Worm (Caenorhabditis elegans) whole organism, L1 larva: ENCODE results near the gene rps-1.
A peak's percentile ranks its signal among the peaks of the same experiment; 100 is the strongest.

Source experiments
- C16A3.4 ChIP-seq: fragments of 150-350 bp; optimal IDR thresholded peaks from 2 replicates; lab custom pipeline; 2014; ENCODE audit warnings: missing biosample characterization, missing genetic modification characterization
- C34B4.2 ChIP-seq: sonication (generic microtip); optimal IDR thresholded peaks from 2 replicates; lab custom pipeline; 2017; ENCODE audit warnings: mild to moderate bottlenecking, missing genetic modification characterization, missing compliant biosample characterization
- F16B12.6 ChIP-seq: fragments of 150-350 bp; optimal IDR thresholded peaks from 2 replicates; lab custom pipeline; 2014; ENCODE audit warnings: missing biosample characterization, missing genetic modification characterization
- Y116A8C.19 ChIP-seq: sonication (generic microtip); optimal IDR thresholded peaks from 2 replicates; lab custom pipeline; 2016; ENCODE audit warnings: missing compliant biosample characterization, missing genetic modification characterization, borderline replicate concordance
- alr-1 ChIP-seq: fragments of 200-800 bp; sonication (Bioruptor generic); optimal IDR thresholded peaks from 2 replicates; lab custom pipeline; 2018; ENCODE audit warnings: borderline replicate concordance, mild to moderate bottlenecking, missing genetic modification characterization, missing compliant biosample characterization
- aly-2 ChIP-seq: fragments of 150-350 bp; optimal IDR thresholded peaks from 2 replicates; lab custom pipeline; 2014; ENCODE audit warnings: missing biosample characterization, missing genetic modification characterization
- ceh-63 ChIP-seq: fragments of 200-800 bp; sonication (Bioruptor generic); optimal IDR thresholded peaks from 2 replicates; lab custom pipeline; 2018; ENCODE audit warnings: mild to moderate bottlenecking, missing genetic modification characterization, missing compliant biosample characterization
- ceh-82 ChIP-seq, 3 experiments: fragments of 150-350 bp in 1 of 3; sonication (generic microtip) in 2 of 3; optimal IDR thresholded peaks; 2 replicates each; lab custom pipeline; 2014 to 2017; ENCODE audit warnings: missing biosample characterization in 3 of 3, missing genetic modification characterization in 3 of 3
- ceh-90 ChIP-seq: sonication (generic microtip); optimal IDR thresholded peaks from 2 replicates; lab custom pipeline; 2016; ENCODE audit warnings: missing genetic modification characterization, missing compliant biosample characterization
- dpl-1 ChIP-seq, 3 experiments: fragments of 150-350 bp in 2 of 3; sonication (generic microtip) in 1 of 3; optimal IDR thresholded peaks; 2 replicates each; lab custom pipeline; 2014 to 2017; ENCODE audit warnings: missing biosample characterization in 3 of 3, missing genetic modification characterization in 3 of 3, missing genetic modification reagents in 3 of 3
- dsc-1 ChIP-seq: sonication (generic microtip); optimal IDR thresholded peaks from 2 replicates; lab custom pipeline; 2016; ENCODE audit warnings: mild to moderate bottlenecking, missing genetic modification characterization, missing compliant biosample characterization
- efl-1 ChIP-seq, 4 experiments: fragments of 150-350 bp; optimal IDR thresholded peaks in 3 of 4; peaks in 1 of 4; 1 replicate in 1 of 4; 2 replicates in 3 of 4; lab custom pipeline; 2014; ENCODE audit warnings: missing biosample characterization in 2 of 4, missing genetic modification characterization in 2 of 4, missing genetic modification reagents in 2 of 4
- efl-3 ChIP-seq: fragments of 200-800 bp; sonication (Bioruptor generic); optimal IDR thresholded peaks from 2 replicates; lab custom pipeline; 2018; ENCODE audit warnings: mild to moderate bottlenecking, missing genetic modification characterization, missing compliant biosample characterization
- egl-13 ChIP-seq: sonication (generic microtip); optimal IDR thresholded peaks from 2 replicates; lab custom pipeline; 2016; ENCODE audit warnings: missing genotype, missing genetic modification reagents, missing genetic modification characterization, missing compliant biosample characterization
- elt-2 ChIP-seq: sonication (generic microtip); optimal IDR thresholded peaks from 2 replicates; lab custom pipeline; 2016; ENCODE audit warnings: missing genetic modification characterization, mild to moderate bottlenecking, inconsistent platforms, missing compliant biosample characterization, missing genetic modification reagents
- elt-3 ChIP-seq, 6 experiments: fragments of 150-350 bp in 1 of 6; sonication (generic microtip); optimal IDR thresholded peaks; 2 replicates each; lab custom pipeline; 2017 to 2018; ENCODE audit warnings: missing biosample characterization in 6 of 6, missing genetic modification characterization in 6 of 6, inconsistent platforms in 1 of 6
- ets-5 ChIP-seq: fragments of 200-800 bp; sonication (Bioruptor generic); IDR thresholded peaks from 2 replicates; pipeline ENCODE4 v1.3.6; 2022; ENCODE audit warnings: missing genetic modification characterization, missing compliant biosample characterization
- fkh-8 ChIP-seq: sonication (generic microtip); optimal IDR thresholded peaks from 2 replicates; lab custom pipeline; 2016; ENCODE audit warnings: mild to moderate bottlenecking, missing genetic modification characterization, missing compliant biosample characterization
- hlh-17 ChIP-seq: fragments of 200-800 bp; sonication (Bioruptor generic); optimal IDR thresholded peaks from 2 replicates; lab custom pipeline; 2018; ENCODE audit warnings: missing genetic modification characterization, mild to moderate bottlenecking, missing compliant biosample characterization, moderate library complexity, borderline replicate concordance
- hpl-2 ChIP-seq: fragments of 150-350 bp; optimal IDR thresholded peaks from 2 replicates; lab custom pipeline; 2014; ENCODE audit warnings: missing biosample characterization, missing genetic modification reagents, missing genetic modification characterization
- irx-1 ChIP-seq: sonication (generic microtip); optimal IDR thresholded peaks from 2 replicates; lab custom pipeline; 2016; ENCODE audit warnings: missing genetic modification characterization, missing compliant biosample characterization
- isw-1 ChIP-seq: fragments of 200-800 bp; sonication (Bioruptor generic); IDR thresholded peaks from 2 replicates; pipeline ENCODE4 v1.3.6; 2022; ENCODE audit warnings: missing genetic modification characterization, missing compliant biosample characterization
- jun-1 ChIP-seq: fragments of 150-350 bp; optimal IDR thresholded peaks from 2 replicates; lab custom pipeline; 2014; ENCODE audit warnings: missing biosample characterization, missing genetic modification reagents, missing genetic modification characterization
- lin-14 ChIP-seq: fragments of 200-800 bp; sonication (Bioruptor generic); optimal IDR thresholded peaks from 2 replicates; lab custom pipeline; 2018; ENCODE audit warnings: mild to moderate bottlenecking, missing genetic modification characterization, moderate library complexity, missing compliant biosample characterization
- lin-15B ChIP-seq: fragments of 150-350 bp; sonication (generic microtip); optimal IDR thresholded peaks from 3 replicates; lab custom pipeline; 2014; ENCODE audit warnings: missing biosample characterization, missing genetic modification characterization
- lin-35 ChIP-seq, 2 experiments: fragments of 150-350 bp; optimal IDR thresholded peaks; 2 replicates each; lab custom pipeline; 2014; ENCODE audit warnings: missing biosample characterization in 2 of 2, missing genetic modification characterization in 2 of 2, missing genetic modification reagents in 2 of 2
- lin-39 ChIP-seq: fragments of 150-350 bp; optimal IDR thresholded peaks from 2 replicates; lab custom pipeline; 2014; ENCODE audit warnings: missing biosample characterization, missing genetic modification reagents, missing genetic modification characterization
- mdl-1 ChIP-seq, 2 experiments: fragments of 150-350 bp; optimal IDR thresholded peaks; 2 replicates each; lab custom pipeline; 2014 to 2017; ENCODE audit warnings: missing biosample characterization in 2 of 2, missing genetic modification characterization in 2 of 2, inconsistent platforms in 1 of 2
- mef-2 ChIP-seq: fragments of 150-350 bp; optimal IDR thresholded peaks from 2 replicates; lab custom pipeline; 2014; ENCODE audit warnings: missing biosample characterization, missing genetic modification characterization
- mep-1 ChIP-seq: fragments of 150-350 bp; optimal IDR thresholded peaks from 2 replicates; lab custom pipeline; 2014; ENCODE audit warnings: missing biosample characterization, missing genetic modification characterization
- nhr-11 ChIP-seq: fragments of 150-350 bp; optimal IDR thresholded peaks from 2 replicates; lab custom pipeline; 2014; ENCODE audit warnings: missing biosample characterization, missing genetic modification characterization
- nhr-12 ChIP-seq: sonication (generic microtip); optimal IDR thresholded peaks from 2 replicates; lab custom pipeline; 2017; ENCODE audit warnings: missing biosample characterization, missing genetic modification characterization
- nhr-19 ChIP-seq: fragments of 200-800 bp; sonication (Bioruptor generic); conservative IDR thresholded peaks from 2 replicates; pipeline ENCODE4 v1.3.6; 2022; ENCODE audit warnings: missing genetic modification characterization, missing compliant biosample characterization
- nhr-237 ChIP-seq: fragments of 150-350 bp; optimal IDR thresholded peaks from 2 replicates; lab custom pipeline; 2014; ENCODE audit warnings: missing biosample characterization, missing genetic modification characterization
- nhr-77 ChIP-seq: fragments of 150-350 bp; optimal IDR thresholded peaks from 2 replicates; lab custom pipeline; 2014; ENCODE audit warnings: missing biosample characterization, missing genetic modification characterization
- nhr-85 ChIP-seq: sonication (generic microtip); peaks from one replicate; lab custom pipeline; 2016; ENCODE audit warnings: missing genetic modification characterization, inconsistent platforms, missing compliant biosample characterization
- pag-3 ChIP-seq: sonication (generic microtip); optimal IDR thresholded peaks from 2 replicates; lab custom pipeline; 2017; ENCODE audit warnings: missing genetic modification characterization, mild to moderate bottlenecking, missing compliant biosample characterization, antibody characterized with exemption, borderline replicate concordance; ENCODE audit not compliant: insufficient read depth
- snpc-4 ChIP-seq: fragments of 150-350 bp; optimal IDR thresholded peaks from 2 replicates; lab custom pipeline; 2014; ENCODE audit warnings: missing biosample characterization, missing genetic modification characterization
- snu-23 ChIP-seq: sonication (generic microtip); optimal IDR thresholded peaks from 2 replicates; lab custom pipeline; 2016; ENCODE audit warnings: missing genetic modification characterization, missing compliant biosample characterization
- sox-4 ChIP-seq: sonication (generic microtip); optimal IDR thresholded peaks from 2 replicates; lab custom pipeline; 2016; ENCODE audit warnings: missing genetic modification characterization, missing compliant biosample characterization
- sptf-1 ChIP-seq: fragments of 150-350 bp; optimal IDR thresholded peaks from 2 replicates; lab custom pipeline; 2014; ENCODE audit warnings: missing biosample characterization, missing genetic modification characterization
- sup-37 ChIP-seq: fragments of 200-800 bp; sonication (Bioruptor generic); optimal IDR thresholded peaks from 2 replicates; lab custom pipeline; 2018; ENCODE audit warnings: mild to moderate bottlenecking, missing genetic modification characterization, missing compliant biosample characterization
- tbx-2 ChIP-seq: sonication (generic microtip); optimal IDR thresholded peaks from 2 replicates; lab custom pipeline; 2016; ENCODE audit warnings: missing genetic modification characterization, missing compliant biosample characterization
- tlp-1 ChIP-seq: fragments of 150-350 bp; optimal IDR thresholded peaks from 2 replicates; lab custom pipeline; 2014; ENCODE audit warnings: missing biosample characterization, missing genetic modification characterization
- unc-62 ChIP-seq: fragments of 150-350 bp; optimal IDR thresholded peaks from 2 replicates; lab custom pipeline; 2014; ENCODE audit warnings: missing biosample characterization, missing genetic modification reagents, missing genetic modification characterization
- unc-98 ChIP-seq: fragments of 200-800 bp; sonication (Bioruptor generic); IDR thresholded peaks from 2 replicates; pipeline ENCODE4 v1.3.6; 2022; ENCODE audit warnings: missing genetic modification characterization, missing compliant biosample characterization
- zag-1 ChIP-seq: fragments of 150-350 bp; optimal IDR thresholded peaks from 2 replicates; lab custom pipeline; 2014; ENCODE audit warnings: missing biosample characterization, missing genetic modification characterization
- zip-4 ChIP-seq: fragments of 200-800 bp; sonication (Bioruptor generic); optimal IDR thresholded peaks from 2 replicates; lab custom pipeline; 2018; ENCODE audit warnings: mild to moderate bottlenecking, missing genetic modification characterization, moderate library complexity, missing compliant biosample characterization
- ztf-4 ChIP-seq: fragments of 150-350 bp; optimal IDR thresholded peaks from 2 replicates; lab custom pipeline; 2014; ENCODE audit warnings: missing biosample characterization, missing genetic modification characterization

Gene rps-1

ce11 chrIII:4493008-4493777, 17.5 kb downstream of the rps-1 start:
- TF ChIP-seq efl-1 (optimal IDR thresholded peaks at IDR 0.05; lab: Kevin White, UChicago) (no peak), efl-1 (GFP tag; optimal IDR thresholded peaks at IDR 0.05 in 1 of 2; lab: Kevin White, UChicago) (peak in 1 of 2 experiments; percentile 3), ets-5 (GFP tag; lab: Robert Waterston, UW) (0 out of 2 replicates have a peak, but pooled peaks have one; percentile 51), isw-1 (GFP tag; lab: Robert Waterston, UW) (no peak), elt-2 (tag; lab: Kevin White, UChicago) (peak; percentile 61)
- TF ChIP-seq, all 84 proteins: peak for 3

ce11 chrIII:4494541-4495010, 18.9 kb downstream of the rps-1 start:
- TF ChIP-seq jun-1 (tag; lab: Kevin White, UChicago) (no peak), unc-62 (GFP tag; lab: Kevin White, UChicago) (no peak), nhr-77 (tag; lab: Kevin White, UChicago) (peak; percentile 39), snu-23 (GFP tag; lab: Kevin White, UChicago) (peak; percentile 75), tbx-2 (tag; lab: Kevin White, UChicago) (peak; percentile 54), unc-98 (GFP tag; lab: Robert Waterston, UW) (no peak), efl-3 (GFP tag; lab: Kevin White, UChicago) (no peak), mef-2 (tag; lab: Kevin White, UChicago) (peak; percentile 4), zag-1 (tag; lab: Kevin White, UChicago) (no peak), nhr-237 (tag; lab: Kevin White, UChicago) (no peak), snpc-4 (no peak), dsc-1 (tag; lab: Kevin White, UChicago) (no peak), pag-3 (tag; lab: Kevin White, UChicago) (peak; percentile 12), mep-1 (tag; lab: Kevin White, UChicago) (peak; percentile 15), lin-14 (peak; percentile 76), sptf-1 (tag; lab: Kevin White, UChicago) (no peak), sup-37 (no peak), dpl-1 (GFP tag; optimal IDR thresholded peaks at IDR 0.05; lab: Kevin White, UChicago) (peak; percentile 23 to 49 (median 32)), irx-1 (tag; lab: Kevin White, UChicago) (no peak), C16A3.4 (tag; lab: Kevin White, UChicago) (peak; percentile 41), F16B12.6 (tag; lab: Kevin White, UChicago) (no peak), ceh-63 (GFP tag; lab: Kevin White, UChicago) (no peak), aly-2 (tag; lab: Kevin White, UChicago) (no peak), nhr-85 (tag; lab: Kevin White, UChicago) (peak; percentile 96), fkh-8 (tag; lab: Kevin White, UChicago) (no peak), tlp-1 (no peak), sox-4 (tag; lab: Kevin White, UChicago) (no peak), Y116A8C.19 (tag; lab: Kevin White, UChicago) (no peak), zip-4 (GFP tag; lab: Kevin White, UChicago) (no peak), C34B4.2 (tag; lab: Kevin White, UChicago) (no peak), alr-1 (tag; lab: Kevin White, UChicago) (no peak), ztf-4 (no peak), hpl-2 (GFP tag; lab: Kevin White, UChicago) (no peak), ceh-82 (tag; optimal IDR thresholded peaks at IDR 0.05; lab: Kevin White, UChicago) (no peak), lin-35 (GFP tag; optimal IDR thresholded peaks at IDR 0.05; lab: Kevin White, UChicago) (peak; percentile 25 to 74), nhr-11 (tag; lab: Kevin White, UChicago) (no peak), lin-15B (no peak), mdl-1 (tag; optimal IDR thresholded peaks at IDR 0.05; lab: Kevin White, UChicago) (peak in 1 of 2 experiments; percentile 69), ceh-90 (tag; lab: Kevin White, UChicago) (no peak), nhr-19 (peak; percentile 60), hlh-17 (no peak), egl-13 (no peak), lin-39 (no peak), elt-3 (tag; optimal IDR thresholded peaks at IDR 0.05; lab: Kevin White, UChicago) (peak in 4 of 6 experiments; percentile 50 to 99 (median 70)), nhr-12 (no peak)
